Fruit fly (Drosophila melanogaster) whole organism, prepupa: Measurements from ENCODE around the gene CG32806.
A peak's percentile ranks its signal among the peaks of the same experiment; 100 is the strongest.

Source experiments
- CG10631 ChIP-seq: fragments of 200-800 bp; sonication (Bioruptor generic); optimal IDR thresholded peaks from 2 replicates; lab custom pipeline; 2016; ENCODE audit warnings: missing biosample characterization, missing genetic modification characterization
- CG10669 ChIP-seq: fragments of 200-800 bp; sonication (Bioruptor generic); optimal IDR thresholded peaks from 3 replicates; lab custom pipeline; 2018; ENCODE audit warnings: missing biosample characterization, mild to moderate bottlenecking, missing genetic modification characterization, moderate library complexity
- CG11294 ChIP-seq: fragments of 200-800 bp; sonication (Bioruptor generic); IDR thresholded peaks from 2 replicates; pipeline ENCODE4 v1.3.6; 2022; ENCODE audit warnings: missing biosample characterization, missing genetic modification characterization
- CG16779 ChIP-seq: fragments of 200-800 bp; sonication (Bioruptor generic); optimal IDR thresholded peaks from 3 replicates; lab custom pipeline; 2017; ENCODE audit warnings: missing biosample characterization, mild to moderate bottlenecking, missing genetic modification characterization
- CG3032 ChIP-seq: fragments of 200-800 bp; optimal IDR thresholded peaks from 2 replicates; lab custom pipeline; 2019; ENCODE audit warnings: missing biosample characterization, mild to moderate bottlenecking, missing genetic modification characterization, moderate library complexity
- CG31627 ChIP-seq: fragments of 200-800 bp; sonication (Bioruptor generic); optimal IDR thresholded peaks from 3 replicates; lab custom pipeline; 2016; ENCODE audit warnings: missing biosample characterization, missing genetic modification characterization
- CG34406 ChIP-seq: fragments of 200-800 bp; sonication (Bioruptor generic); optimal IDR thresholded peaks from 3 replicates; lab custom pipeline; 2016; ENCODE audit warnings: missing biosample characterization, missing genetic modification characterization
- CG3919 ChIP-seq: fragments of 200-800 bp; sonication (Bioruptor generic); optimal IDR thresholded peaks from 3 replicates; lab custom pipeline; 2016; ENCODE audit warnings: missing biosample characterization, missing genetic modification characterization
- CG4318 ChIP-seq: fragments of 200-800 bp; sonication (Bioruptor generic); optimal IDR thresholded peaks from 3 replicates; lab custom pipeline; 2017; ENCODE audit warnings: missing biosample characterization, mild to moderate bottlenecking, missing genetic modification characterization
- CG6163 ChIP-seq: fragments of 200-800 bp; sonication (Bioruptor generic); IDR thresholded peaks from 3 replicates; pipeline ENCODE4 v1.3.6; 2022; ENCODE audit warnings: missing biosample characterization, missing genetic modification characterization
- CG6808 ChIP-seq: fragments of 200-800 bp; sonication (Bioruptor generic); optimal IDR thresholded peaks from 3 replicates; lab custom pipeline; 2017; ENCODE audit warnings: missing biosample characterization, missing genetic modification characterization, mild to moderate bottlenecking, moderate library complexity, missing genetic modification reagents
- CG6854 ChIP-seq: fragments of 200-800 bp; sonication (Bioruptor generic); optimal IDR thresholded peaks from 2 replicates; lab custom pipeline; 2017; ENCODE audit warnings: missing biosample characterization, mild to moderate bottlenecking, missing genetic modification characterization
- CG7368 ChIP-seq: fragments of 200-800 bp; sonication (Bioruptor generic); optimal IDR thresholded peaks from 3 replicates; lab custom pipeline; 2016; ENCODE audit warnings: missing biosample characterization, missing genetic modification characterization
- CG8319 ChIP-seq: fragments of 200-800 bp; sonication (Bioruptor generic); optimal IDR thresholded peaks from 3 replicates; lab custom pipeline; 2016; ENCODE audit warnings: missing biosample characterization, missing genetic modification characterization
- CG9139 ChIP-seq: fragments of 200-800 bp; sonication (Bioruptor generic); optimal IDR thresholded peaks from 3 replicates; lab custom pipeline; 2017; ENCODE audit warnings: missing biosample characterization, mild to moderate bottlenecking, missing genetic modification characterization
- Eip75B ChIP-seq: fragments of 200-800 bp; sonication (Bioruptor generic); optimal IDR thresholded peaks from 3 replicates; lab custom pipeline; 2016; ENCODE audit warnings: missing biosample characterization, missing genetic modification characterization
- Eip78C ChIP-seq: fragments of 200-800 bp; sonication (Bioruptor generic); peaks from one replicate; lab custom pipeline; 2016; ENCODE audit warnings: missing biosample characterization, missing genetic modification characterization
- Eip93F ChIP-seq: fragments of 200-800 bp; sonication (Bioruptor generic); optimal IDR thresholded peaks from 2 replicates; lab custom pipeline; 2016; ENCODE audit warnings: missing biosample characterization, mild to moderate bottlenecking, missing genetic modification characterization
- Ets21C ChIP-seq: fragments of 200-800 bp; sonication (Bioruptor generic); optimal IDR thresholded peaks from 3 replicates; lab custom pipeline; 2016; ENCODE audit warnings: missing biosample characterization, missing genetic modification characterization
- Ets96B ChIP-seq: fragments of 200-800 bp; optimal IDR thresholded peaks from 2 replicates; lab custom pipeline; 2019; ENCODE audit warnings: missing biosample characterization, mild to moderate bottlenecking, missing genetic modification characterization, moderate library complexity
- Gug ChIP-seq: fragments of 200-800 bp; sonication (Bioruptor generic); IDR thresholded peaks from 2 replicates; pipeline ENCODE4 v1.3.6; 2022; ENCODE audit warnings: missing biosample characterization, missing genetic modification characterization
- Hr38 ChIP-seq: sonication (Bioruptor generic); optimal IDR thresholded peaks from 2 replicates; lab custom pipeline; 2016; ENCODE audit warnings: missing biosample characterization, missing genetic modification characterization
- Hr39 ChIP-seq: fragments of 200-800 bp; sonication (Bioruptor generic); optimal IDR thresholded peaks from 2 replicates; lab custom pipeline; 2016; ENCODE audit warnings: missing biosample characterization, missing genetic modification characterization
- Hr4 ChIP-seq: fragments of 200-800 bp; sonication (Bioruptor generic); optimal IDR thresholded peaks from 3 replicates; lab custom pipeline; 2016; ENCODE audit warnings: missing biosample characterization, missing genetic modification characterization
- Lpt ChIP-seq: fragments of 200-800 bp; sonication (Bioruptor generic); optimal IDR thresholded peaks from 3 replicates; lab custom pipeline; 2016; ENCODE audit warnings: missing biosample characterization, missing genetic modification characterization
- Met ChIP-seq: fragments of 200-800 bp; sonication (Bioruptor generic); optimal IDR thresholded peaks from 3 replicates; lab custom pipeline; 2016; ENCODE audit warnings: missing biosample characterization, missing genetic modification characterization
- Smox ChIP-seq: fragments of 200-800 bp; sonication (Bioruptor generic); optimal IDR thresholded peaks from 3 replicates; lab custom pipeline; 2016; ENCODE audit warnings: missing biosample characterization, missing genetic modification characterization
- Sox102F ChIP-seq: fragments of 200-800 bp; sonication (Bioruptor generic); optimal IDR thresholded peaks from 2 replicates; lab custom pipeline; 2016; ENCODE audit warnings: missing biosample characterization, mild to moderate bottlenecking, missing genetic modification characterization
- Sox14 ChIP-seq: fragments of 200-800 bp; sonication (Bioruptor generic); optimal IDR thresholded peaks from 3 replicates; lab custom pipeline; 2016; ENCODE audit warnings: missing biosample characterization, missing genetic modification characterization
- Sox15 ChIP-seq: fragments of 200-800 bp; sonication (Bioruptor generic); optimal IDR thresholded peaks from 3 replicates; lab custom pipeline; 2016; ENCODE audit warnings: missing biosample characterization, missing genetic modification characterization
- achi ChIP-seq: fragments of 200-800 bp; sonication (Bioruptor generic); optimal IDR thresholded peaks from 3 replicates; lab custom pipeline; 2016; ENCODE audit warnings: missing biosample characterization, missing genetic modification characterization
- acj6 ChIP-seq: fragments of 200-800 bp; sonication (Bioruptor generic); optimal IDR thresholded peaks from 3 replicates; lab custom pipeline; 2016; ENCODE audit warnings: missing biosample characterization, missing genetic modification characterization
- cyc ChIP-seq: fragments of 200-800 bp; sonication (Bioruptor generic); optimal IDR thresholded peaks from 3 replicates; lab custom pipeline; 2016; ENCODE audit warnings: missing biosample characterization, missing genetic modification characterization
- dac ChIP-seq: fragments of 200-800 bp; sonication (Bioruptor generic); optimal IDR thresholded peaks from 2 replicates; lab custom pipeline; 2017; ENCODE audit warnings: missing biosample characterization, mild to moderate bottlenecking, missing genetic modification characterization
- dsx ChIP-seq: fragments of 200-800 bp; optimal IDR thresholded peaks from 3 replicates; lab custom pipeline; 2019; ENCODE audit warnings: missing biosample characterization, mild to moderate bottlenecking, missing genetic modification characterization, moderate library complexity; ENCODE audit not compliant: poor library complexity, severe bottlenecking
- esn ChIP-seq: fragments of 200-800 bp; sonication (Bioruptor generic); optimal IDR thresholded peaks from 2 replicates; lab custom pipeline; 2016; ENCODE audit warnings: missing biosample characterization, mild to moderate bottlenecking, missing genetic modification characterization, moderate library complexity
- fd85E ChIP-seq: fragments of 200-800 bp; sonication (Bioruptor generic); optimal IDR thresholded peaks from 3 replicates; lab custom pipeline; 2016; ENCODE audit warnings: missing biosample characterization, missing genetic modification characterization
- fkh ChIP-seq: fragments of 200-800 bp; sonication (Bioruptor generic); optimal IDR thresholded peaks from 3 replicates; lab custom pipeline; 2017; ENCODE audit warnings: missing biosample characterization, mild to moderate bottlenecking, missing genetic modification characterization, moderate library complexity
- lz ChIP-seq: fragments of 200-800 bp; sonication (Bioruptor generic); optimal IDR thresholded peaks from 3 replicates; lab custom pipeline; 2016; ENCODE audit warnings: missing biosample characterization, missing genetic modification characterization
- pdm3 ChIP-seq: fragments of 200-800 bp; sonication (Bioruptor generic); optimal IDR thresholded peaks from 3 replicates; lab custom pipeline; 2016; ENCODE audit warnings: missing biosample characterization, missing genetic modification characterization
- salr ChIP-seq, 2 experiments: fragments of 200-800 bp; sonication (Bioruptor generic); optimal IDR thresholded peaks; 3 replicates each; lab custom pipeline; 2016 to 2018; ENCODE audit warnings: missing biosample characterization in 2 of 2, missing genetic modification characterization in 2 of 2, mild to moderate bottlenecking in 1 of 2
- ss ChIP-seq, 2 experiments: fragments of 200-800 bp; sonication (Bioruptor generic); optimal IDR thresholded peaks; 2 replicates in 1 of 2; 3 replicates in 1 of 2; lab custom pipeline; 2017 to 2018; ENCODE audit warnings: mild to moderate bottlenecking in 2 of 2, missing biosample characterization in 2 of 2, missing genetic modification characterization in 2 of 2, moderate library complexity in 1 of 2
- svp ChIP-seq: fragments of 200-800 bp; sonication (Bioruptor generic); peaks from one replicate; lab custom pipeline; 2016; ENCODE audit warnings: missing biosample characterization, missing genetic modification characterization
- vri ChIP-seq: fragments of 200-800 bp; sonication (Bioruptor generic); optimal IDR thresholded peaks from 3 replicates; lab custom pipeline; 2016; ENCODE audit warnings: missing biosample characterization, mild to moderate bottlenecking, missing genetic modification characterization

CG32806 gene

dm6 chrX:1824610-1824948, 35.2 kb downstream of the CG32806 start (continued):
- TF ChIP-seq Hr39 (GFP tag; lab: Kevin White, UChicago) (peak; percentile 82), Ets21C (GFP tag; lab: Kevin White, UChicago) (peak; percentile 72), fkh (no peak), CG10669 (peak; percentile 67), ss (GFP tag; optimal IDR thresholded peaks at IDR 0.05; lab: Kevin White, UChicago) (peak; percentile 66 to 76), Sox14 (GFP tag; lab: Kevin White, UChicago) (peak; percentile 95), CG10631 (GFP tag; lab: Kevin White, UChicago) (peak; percentile 60), cyc (GFP tag; lab: Kevin White, UChicago) (peak; percentile 84), CG16779 (tag; lab: Kevin White, UChicago) (peak; percentile 48), dac (no peak), Hr4 (GFP tag; lab: Kevin White, UChicago) (peak; percentile 51), CG11294 (GFP tag; lab: Robert Waterston, UW) (peak; percentile 49; the same call in 1 of the 2 replicates), CG7368 (GFP tag; lab: Kevin White, UChicago) (peak; percentile 69), esn (GFP tag; lab: Kevin White, UChicago) (peak; percentile 82), acj6 (GFP tag; lab: Kevin White, UChicago) (peak; percentile 79), CG3919 (GFP tag; lab: Kevin White, UChicago) (peak; percentile 76), Eip75B (peak; percentile 76), CG6854 (no peak), lz (GFP tag; lab: Kevin White, UChicago) (peak; percentile 80), CG8319 (GFP tag; lab: Kevin White, UChicago) (peak; percentile 64), fd85E (peak; percentile 58), achi (GFP tag; lab: Kevin White, UChicago) (peak; percentile 69), CG31627 (peak; percentile 81), CG3032 (tag; lab: Kevin White, UChicago) (peak; percentile 53), dsx (GFP tag; lab: Kevin White, UChicago) (peak; percentile 57), CG6808 (GFP tag; lab: Kevin White, UChicago) (peak; percentile 71), Gug (GFP tag; lab: Robert Waterston, UW) (peak; percentile 60)
- TF ChIP-seq, all 60 proteins: peak for 55

- peak; percentile 32 to 45 for TF ChIP-seq salr (GFP tag; optimal IDR thresholded peaks at IDR 0.05; lab: Kevin White, UChicago)
- peak; percentile 22 for TF ChIP-seq CG4318
- peak; percentile 60 for TF ChIP-seq lz (GFP tag; lab: Kevin White, UChicago)
- TF ChIP-seq CG6808 (GFP tag; lab: Kevin White, UChicago), result peak; percentile 54
- no peak for TF ChIP-seq fd85E
- no peak for TF ChIP-seq Gug (GFP tag; lab: Robert Waterston, UW)
- no peak for TF ChIP-seq Hr38
- no peak for TF ChIP-seq CG6854
- no peak for TF ChIP-seq Lpt
- peak; percentile 66 for TF ChIP-seq CG3032 (tag; lab: Kevin White, UChicago)
- TF ChIP-seq dac, result no peak
- TF ChIP-seq CG10631 (GFP tag; lab: Kevin White, UChicago), result peak; percentile 63
- TF ChIP-seq Hr4 (GFP tag; lab: Kevin White, UChicago), result peak; percentile 50
- TF ChIP-seq acj6 (GFP tag; lab: Kevin White, UChicago), result peak; percentile 62
- TF ChIP-seq Smox, result peak; percentile 60
- TF ChIP-seq Ets96B (tag; lab: Kevin White, UChicago), result peak; percentile 60
- TF ChIP-seq Ets21C (GFP tag; lab: Kevin White, UChicago), result peak; percentile 33
- TF ChIP-seq svp (GFP tag; lab: Kevin White, UChicago), result peak; percentile 91
- TF ChIP-seq vri (GFP tag; lab: Kevin White, UChicago), result no peak
- no peak for TF ChIP-seq fkh
- TF ChIP-seq Met (GFP tag; lab: Kevin White, UChicago), result peak; percentile 73
- TF ChIP-seq CG9139, result peak; percentile 23
- peak; percentile 9 for TF ChIP-seq dsx (GFP tag; lab: Kevin White, UChicago)
- peak; percentile 63 for TF ChIP-seq Sox102F (GFP tag; lab: Kevin White, UChicago)
- peak; percentile 74 for TF ChIP-seq esn (GFP tag; lab: Kevin White, UChicago)
- TF ChIP-seq CG31627, result peak; percentile 65
- no peak; the same call in 1 of the 2 replicates for TF ChIP-seq CG11294 (GFP tag; lab: Robert Waterston, UW)
- peak; percentile 91 for TF ChIP-seq Eip78C (GFP tag; lab: Kevin White, UChicago)
- TF ChIP-seq CG6163 (GFP tag; lab: Robert Waterston, UW), result peak; percentile 37; the same call in 1 of the 3 replicates
- peak; percentile 65 for TF ChIP-seq Sox15 (GFP tag; lab: Kevin White, UChicago)
- TF ChIP-seq CG8319 (GFP tag; lab: Kevin White, UChicago), result peak; percentile 60
- TF ChIP-seq pdm3 (GFP tag; lab: Kevin White, UChicago), result peak; percentile 73
- TF ChIP-seq CG34406, result peak; percentile 54
- TF ChIP-seq CG16779 (tag; lab: Kevin White, UChicago), result peak; percentile 29
- no peak for TF ChIP-seq Eip93F
Observed at dm6 chrX:1825912-1826862, 36.8 kb downstream of the CG32806 start.
